Worm (Caenorhabditis elegans) whole organism, mixed stage, embryonic: Measurements from ENCODE around the gene rrp-8.

Source experiments
- M03D4.4 ChIP-seq: sonication (generic microtip); optimal IDR thresholded peaks from 2 replicates; lab custom pipeline; 2017; ENCODE audit warnings: mild to moderate bottlenecking, missing genetic modification characterization, missing compliant biosample characterization
- bed-3 ChIP-seq: fragments of 200-800 bp; sonication (Bioruptor generic); optimal IDR thresholded peaks from 3 replicates; lab custom pipeline; 2018; ENCODE audit warnings: mild to moderate bottlenecking, missing genetic modification characterization, moderate library complexity, missing compliant biosample characterization
- blmp-1 ChIP-seq: fragments of 150-350 bp; optimal IDR thresholded peaks from 2 replicates; lab custom pipeline; 2014; ENCODE audit warnings: missing biosample characterization, missing genetic modification characterization
- ceh-39 ChIP-seq: fragments of 150-350 bp; optimal IDR thresholded peaks from 2 replicates; lab custom pipeline; 2014; ENCODE audit warnings: missing biosample characterization, missing genetic modification characterization
- ceh-83 ChIP-seq: fragments of 200-800 bp; sonication (Bioruptor generic); optimal IDR thresholded peaks from 2 replicates; lab custom pipeline; 2018; ENCODE audit warnings: mild to moderate bottlenecking, missing genetic modification characterization, missing compliant biosample characterization
- ces-1 ChIP-seq: fragments of 150-350 bp; optimal IDR thresholded peaks from 2 replicates; lab custom pipeline; 2014; ENCODE audit warnings: missing biosample characterization, missing genetic modification reagents, missing genetic modification characterization
- cnd-1 ChIP-seq: fragments of 200-800 bp; sonication (Bioruptor generic); optimal IDR thresholded peaks from 2 replicates; lab custom pipeline; 2018; ENCODE audit warnings: mild to moderate bottlenecking, missing genetic modification characterization, missing compliant biosample characterization
- drap-1 ChIP-seq: fragments of 200-800 bp; sonication (Bioruptor generic); optimal IDR thresholded peaks from 3 replicates; lab custom pipeline; 2018; ENCODE audit warnings: mild to moderate bottlenecking, missing genetic modification characterization, missing compliant biosample characterization
- elt-1 ChIP-seq: sonication (generic microtip); optimal IDR thresholded peaks from 2 replicates; lab custom pipeline; 2017; ENCODE audit warnings: missing genetic modification characterization, mild to moderate bottlenecking, missing compliant biosample characterization, antibody characterized with exemption, moderate library complexity, borderline replicate concordance; ENCODE audit not compliant: insufficient read depth
- elt-3 ChIP-seq: fragments of 150-350 bp; optimal IDR thresholded peaks from 2 replicates; lab custom pipeline; 2014; ENCODE audit warnings: missing biosample characterization, missing genetic modification characterization
- ham-2 ChIP-seq: fragments of 200-800 bp; sonication (Bioruptor generic); optimal IDR thresholded peaks from 2 replicates; lab custom pipeline; 2018; ENCODE audit warnings: mild to moderate bottlenecking, missing genetic modification characterization, missing compliant biosample characterization
- hlh-1 ChIP-seq: fragments of 150-350 bp; optimal IDR thresholded peaks from 2 replicates; lab custom pipeline; 2014; ENCODE audit warnings: missing biosample characterization, missing genetic modification reagents, missing genetic modification characterization
- lin-13 ChIP-seq: fragments of 150-350 bp; optimal IDR thresholded peaks from 2 replicates; lab custom pipeline; 2014; ENCODE audit warnings: missing biosample characterization, missing genetic modification characterization
- lin-32 ChIP-seq: fragments of 200-800 bp; sonication (Bioruptor generic); optimal IDR thresholded peaks from 2 replicates; lab custom pipeline; 2018; ENCODE audit warnings: mild to moderate bottlenecking, missing genetic modification characterization, missing compliant biosample characterization
- lsy-2 ChIP-seq: fragments of 150-350 bp; optimal IDR thresholded peaks from 2 replicates; lab custom pipeline; 2014; ENCODE audit warnings: missing biosample characterization, missing genetic modification characterization
- mab-5 ChIP-seq: fragments of 150-350 bp; optimal IDR thresholded peaks from 2 replicates; lab custom pipeline; 2014; ENCODE audit warnings: missing biosample characterization, missing genetic modification characterization
- mep-1 ChIP-seq: fragments of 150-350 bp; optimal IDR thresholded peaks from 2 replicates; lab custom pipeline; 2017; ENCODE audit warnings: missing biosample characterization, missing genetic modification reagents, missing genetic modification characterization, inconsistent platforms
- mls-2 ChIP-seq: sonication (generic microtip); optimal IDR thresholded peaks from 2 replicates; lab custom pipeline; 2016; ENCODE audit warnings: mild to moderate bottlenecking, missing genetic modification characterization, moderate library complexity, missing compliant biosample characterization
- nhr-12 ChIP-seq: fragments of 150-350 bp; optimal IDR thresholded peaks from 2 replicates; lab custom pipeline; 2014; ENCODE audit warnings: missing biosample characterization, missing genetic modification characterization
- nhr-2 ChIP-seq: fragments of 150-350 bp; optimal IDR thresholded peaks from 2 replicates; lab custom pipeline; 2014; ENCODE audit warnings: missing biosample characterization, missing genetic modification characterization
- nhr-237 ChIP-seq: fragments of 150-350 bp; optimal IDR thresholded peaks from 2 replicates; lab custom pipeline; 2014; ENCODE audit warnings: missing biosample characterization, missing genetic modification characterization
- nhr-28 ChIP-seq: fragments of 150-350 bp; optimal IDR thresholded peaks from 2 replicates; lab custom pipeline; 2014; ENCODE audit warnings: missing biosample characterization, missing genetic modification characterization
- nhr-76 ChIP-seq: sonication (generic microtip); optimal IDR thresholded peaks from 2 replicates; lab custom pipeline; 2017; ENCODE audit warnings: missing biosample characterization, missing genetic modification characterization
- pha-4 ChIP-seq: fragments of 150-350 bp; optimal IDR thresholded peaks from 2 replicates; lab custom pipeline; 2018; ENCODE audit warnings: missing biosample characterization, missing genetic modification reagents, missing genetic modification characterization
- sem-2 ChIP-seq: fragments of 200-800 bp; sonication (Bioruptor generic); optimal IDR thresholded peaks from 2 replicates; lab custom pipeline; 2018; ENCODE audit warnings: mild to moderate bottlenecking, missing genetic modification characterization, missing compliant biosample characterization
- snpc-4 ChIP-seq: fragments of 150-350 bp; optimal IDR thresholded peaks from 2 replicates; lab custom pipeline; 2014; ENCODE audit warnings: missing biosample characterization, missing genetic modification characterization
- sptf-1 ChIP-seq: sonication (generic microtip); optimal IDR thresholded peaks from 2 replicates; lab custom pipeline; 2017; ENCODE audit warnings: mild to moderate bottlenecking, missing genetic modification characterization, moderate library complexity, missing compliant biosample characterization
- tbx-8 ChIP-seq: fragments of 200-800 bp; sonication (Bioruptor generic); optimal IDR thresholded peaks from 2 replicates; lab custom pipeline; 2018; ENCODE audit warnings: mild to moderate bottlenecking, missing genetic modification characterization, moderate library complexity, missing compliant biosample characterization
- unc-120 ChIP-seq: sonication (generic microtip); optimal IDR thresholded peaks from 2 replicates; lab custom pipeline; 2017; ENCODE audit warnings: missing genetic modification characterization, missing compliant biosample characterization; ENCODE audit not compliant: poor library complexity, severe bottlenecking
- unc-62 ChIP-seq: fragments of 150-350 bp; optimal IDR thresholded peaks from 2 replicates; lab custom pipeline; 2014; ENCODE audit warnings: missing biosample characterization, missing genetic modification reagents, missing genetic modification characterization
- zip-8 ChIP-seq: fragments of 150-350 bp; optimal IDR thresholded peaks from 2 replicates; lab custom pipeline; 2014; ENCODE audit warnings: missing biosample characterization, missing genetic modification characterization

The rrp-8 gene

ce11 chrIV:401395-401794 is 5.0 kb downstream of the rrp-8 start, which contains the start of gene gpa-4:
gpa-4 (plus strand) TSS chrIV:401695.
- TF ChIP-seq mab-5 (no peak), blmp-1 (tag; lab: Kevin White, UChicago) (no peak), ham-2 (GFP tag; lab: Kevin White, UChicago) (no peak), sptf-1 (tag; lab: Kevin White, UChicago) (no peak), lsy-2 (no peak), M03D4.4 (tag; lab: Kevin White, UChicago) (no peak), unc-120 (tag; lab: Kevin White, UChicago) (no peak), ceh-83 (GFP tag; lab: Kevin White, UChicago) (no peak), snpc-4 (tag; lab: Kevin White, UChicago) (no peak), lin-13 (tag; lab: Kevin White, UChicago) (no peak), mep-1 (tag; lab: Kevin White, UChicago) (no peak), mls-2 (tag; lab: Kevin White, UChicago) (no peak), nhr-76 (tag; lab: Kevin White, UChicago) (no peak)

- no peak for TF ChIP-seq mab-5
- no peak for TF ChIP-seq cnd-1 (tag; lab: Kevin White, UChicago)
- TF ChIP-seq ham-2 (GFP tag; lab: Kevin White, UChicago), result no peak
Measured at ce11 chrIV:408892-409291, 12.5 kb downstream of the rrp-8 start.

DNA sequence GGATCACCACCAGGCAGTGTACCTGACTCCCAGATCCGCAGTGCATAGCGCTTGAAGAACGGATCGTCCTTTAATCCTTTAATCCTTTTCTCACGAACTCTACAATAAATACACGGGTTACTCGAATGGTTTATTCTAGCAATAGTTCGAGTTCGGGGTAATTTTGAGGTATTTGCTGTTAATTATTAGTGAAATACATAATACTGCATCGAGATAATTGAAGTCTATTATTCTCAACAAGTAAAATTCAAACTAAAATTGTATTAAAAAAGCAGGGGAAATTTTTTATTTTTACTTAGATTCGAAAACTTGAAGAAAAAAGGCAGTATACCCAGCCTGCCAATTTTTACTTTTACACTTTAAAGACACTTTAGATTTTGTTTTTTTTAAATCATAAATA is 13.6 kb downstream of the rrp-8 start, which contains the start of gene kgb-1:
TSS of gene kgb-1 (minus strand) at position 101 of the 400 bp plus-strand sequence.
- TF ChIP-seq drap-1 (GFP tag; lab: Kevin White, UChicago) (no peak), elt-1 (no peak), nhr-237 (tag; lab: Kevin White, UChicago) (no peak), lsy-2 (no peak), zip-8 (tag; lab: Kevin White, UChicago) (no peak), hlh-1 (tag; lab: Kevin White, UChicago) (no peak), pha-4 (no peak), M03D4.4 (tag; lab: Kevin White, UChicago) (no peak), tbx-8 (no peak), unc-120 (tag; lab: Kevin White, UChicago) (no peak), mls-2 (tag; lab: Kevin White, UChicago) (no peak), lin-32 (GFP tag; lab: Kevin White, UChicago) (no peak), sem-2 (no peak), mep-1 (tag; lab: Kevin White, UChicago) (no peak), nhr-12 (no peak), blmp-1 (tag; lab: Kevin White, UChicago) (no peak), sptf-1 (tag; lab: Kevin White, UChicago) (no peak)

DNA sequence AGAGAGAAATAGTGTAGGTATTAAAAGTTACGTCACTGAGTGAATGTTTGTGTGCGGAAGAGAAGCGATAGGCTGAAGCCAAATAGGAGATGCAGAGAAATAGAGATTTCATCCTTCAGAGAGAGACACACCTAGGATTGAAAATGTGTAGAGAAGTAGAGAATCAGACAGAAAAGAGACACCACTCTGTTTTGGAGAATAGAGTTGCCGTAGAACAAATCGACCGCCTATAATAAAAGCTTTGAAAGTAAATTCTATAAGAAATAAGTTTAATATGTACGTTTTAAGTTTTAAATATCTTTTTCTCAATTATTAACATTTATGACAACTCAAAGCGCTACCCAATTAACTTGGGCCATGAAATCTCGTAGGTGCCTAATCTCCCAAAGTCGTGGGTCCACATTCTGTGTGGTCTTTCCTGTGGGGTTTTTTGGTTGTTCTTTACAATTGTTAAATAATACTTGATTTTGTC is 14.1 kb downstream of the rrp-8 start, which contains the start of gene T07A9.12:
TSS of gene T07A9.12 (plus strand) at position 448 of the 472 bp plus-strand sequence.
- TF ChIP-seq unc-62 (peak; percentile 54), mls-2 (tag; lab: Kevin White, UChicago) (peak; percentile 9), zip-8 (tag; lab: Kevin White, UChicago) (peak; percentile 26), cnd-1 (tag; lab: Kevin White, UChicago) (no peak), lsy-2 (peak; percentile 34), lin-13 (tag; lab: Kevin White, UChicago) (no peak), mep-1 (tag; lab: Kevin White, UChicago) (peak; percentile 46), nhr-12 (no peak), blmp-1 (tag; lab: Kevin White, UChicago) (no peak), ceh-39 (tag; lab: Kevin White, UChicago) (no peak), unc-120 (tag; lab: Kevin White, UChicago) (peak; percentile 71), elt-3 (tag; lab: Kevin White, UChicago) (no peak), ham-2 (GFP tag; lab: Kevin White, UChicago) (peak; percentile 84), pha-4 (peak; percentile 74), nhr-237 (tag; lab: Kevin White, UChicago) (peak; percentile 63), bed-3 (no peak), drap-1 (GFP tag; lab: Kevin White, UChicago) (no peak), nhr-28 (tag; lab: Kevin White, UChicago) (no peak), M03D4.4 (tag; lab: Kevin White, UChicago) (peak; percentile 28), lin-32 (GFP tag; lab: Kevin White, UChicago) (no peak), sptf-1 (tag; lab: Kevin White, UChicago) (peak; percentile 63), ces-1 (GFP tag; lab: Kevin White, UChicago) (peak; percentile 43), nhr-76 (tag; lab: Kevin White, UChicago) (no peak), nhr-2 (tag; lab: Kevin White, UChicago) (peak; percentile 41)
